Fruit fly (Drosophila melanogaster): ENCODE measurements around the gene CG10068.

Gene CG10068

DNA sequence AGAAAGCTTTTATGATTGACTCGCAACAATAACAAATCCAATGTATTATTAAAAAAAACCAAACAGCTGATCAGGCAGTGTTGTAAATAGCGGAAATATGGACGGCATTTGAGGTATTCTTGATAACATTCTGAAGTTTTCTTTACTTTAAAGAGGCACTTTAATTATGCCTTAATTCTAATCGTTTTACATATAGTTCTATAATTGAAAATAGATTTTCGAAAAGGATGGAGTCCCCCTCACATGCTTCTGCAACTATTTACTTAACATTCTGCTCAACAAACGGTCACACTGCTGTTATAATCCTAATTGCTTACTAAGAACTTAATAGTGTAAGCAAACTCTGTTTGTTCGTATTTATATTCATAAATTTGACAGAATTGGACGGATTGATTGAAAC, at the start of gene CG10068:
CG10068 (minus strand) TSS at position 62 of the 400 bp plus-strand sequence.
- TF ChIP-seq CG4496 (GFP tag; IDR thresholded peaks at IDR 0.05) (peak; percentile 93; the same call in 2 of the 3 replicates), CG12605 (GFP tag; IDR thresholded peaks at IDR 0.05) (peak; percentile 76), CG8301 (tag; optimal IDR thresholded peaks at IDR 0.05) (peak; percentile 78), CG32121 (GFP tag; IDR thresholded peaks at IDR 0.05) (peak; percentile 77), Pif1A (GFP tag; optimal IDR thresholded peaks at IDR 0.05) (peak; percentile 76), D1 (tag; optimal IDR thresholded peaks at IDR 0.05) (peak; percentile 10), CG34367 (tag; optimal IDR thresholded peaks at IDR 0.05) (peak; percentile 61), CG13204 (GFP tag; optimal IDR thresholded peaks at IDR 0.05) (no peak), fd96Ca (GFP tag; IDR thresholded peaks at IDR 0.05) (no peak), CG14655 (GFP tag; optimal IDR thresholded peaks at IDR 0.05) (no peak), CG9948 (tag; optimal IDR thresholded peaks at IDR 0.05) (peak; percentile 67), CG17806 (tag; optimal IDR thresholded peaks at IDR 0.05) (peak; percentile 80), CG10348 (GFP tag; IDR thresholded peaks at IDR 0.05) (no peak), Snoo (tag; optimal IDR thresholded peaks at IDR 0.05) (peak; percentile 75), gl (tag; optimal IDR thresholded peaks at IDR 0.05) (peak; percentile 56), CG8159 (tag; optimal IDR thresholded peaks at IDR 0.05) (peak; percentile 77), Pif1B (GFP tag; optimal IDR thresholded peaks at IDR 0.05) (peak; percentile 84), EcR (GFP tag; optimal IDR thresholded peaks at IDR 0.05) (no peak), CG15710 (tag; optimal IDR thresholded peaks at IDR 0.05) (peak; percentile 80), Ets98B (GFP tag; IDR thresholded peaks at IDR 0.05) (peak; percentile 91), rn (GFP tag; IDR thresholded peaks at IDR 0.05) (peak; percentile 79)

DNA sequence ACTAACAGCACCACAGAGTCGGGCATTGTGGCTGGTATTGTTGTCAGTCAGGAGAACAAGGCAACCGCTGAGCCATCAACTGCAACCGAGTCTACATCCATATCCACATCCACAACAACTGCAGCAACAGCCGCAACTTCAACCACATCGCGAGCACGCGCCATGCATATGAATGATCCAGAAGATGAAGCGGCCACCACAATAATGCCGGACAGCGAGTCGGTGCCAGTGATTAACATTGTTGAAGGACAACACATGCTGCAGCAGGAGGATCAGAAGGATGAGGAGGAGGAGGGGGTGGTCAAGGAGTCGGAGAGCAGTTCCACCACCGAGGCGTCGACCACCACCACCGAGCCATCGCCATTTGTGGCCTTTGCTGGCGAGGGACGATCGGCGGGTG, 46.9 kb upstream of the CG10068 start:
- peak; percentile 43; the same call in 1 of the 3 replicates for TF ChIP-seq CG4496 (GFP tag; IDR thresholded peaks at IDR 0.05)
- TF ChIP-seq CG9948 (tag; optimal IDR thresholded peaks at IDR 0.05): no peak
- TF ChIP-seq CG8301 (tag; optimal IDR thresholded peaks at IDR 0.05): no peak
- TF ChIP-seq CG8159 (tag; optimal IDR thresholded peaks at IDR 0.05): no peak
- no peak for TF ChIP-seq Ets98B (GFP tag; IDR thresholded peaks at IDR 0.05)
- TF ChIP-seq CG17806 (tag; optimal IDR thresholded peaks at IDR 0.05): no peak
- no peak for TF ChIP-seq CG14655 (GFP tag; optimal IDR thresholded peaks at IDR 0.05)
- no peak for TF ChIP-seq CG34367 (tag; optimal IDR thresholded peaks at IDR 0.05)
- peak; percentile 84 for TF ChIP-seq EcR (GFP tag; optimal IDR thresholded peaks at IDR 0.05)
- TF ChIP-seq CG12605 (GFP tag; IDR thresholded peaks at IDR 0.05): no peak
- TF ChIP-seq CG13204 (GFP tag; optimal IDR thresholded peaks at IDR 0.05): peak; percentile 33
- no peak for TF ChIP-seq gl (tag; optimal IDR thresholded peaks at IDR 0.05)
- no peak for TF ChIP-seq CG32121 (GFP tag; IDR thresholded peaks at IDR 0.05)
- TF ChIP-seq fd96Ca (GFP tag; IDR thresholded peaks at IDR 0.05): no peak
- no peak for TF ChIP-seq Pif1A (GFP tag; optimal IDR thresholded peaks at IDR 0.05)
- TF ChIP-seq CG10348 (GFP tag; IDR thresholded peaks at IDR 0.05): no peak
- no peak for TF ChIP-seq rn (GFP tag; IDR thresholded peaks at IDR 0.05)
- no peak for TF ChIP-seq D1 (tag; optimal IDR thresholded peaks at IDR 0.05)
- no peak for TF ChIP-seq CG15710 (tag; optimal IDR thresholded peaks at IDR 0.05)
- no peak for TF ChIP-seq Snoo (tag; optimal IDR thresholded peaks at IDR 0.05)
- no peak for TF ChIP-seq Pif1B (GFP tag; optimal IDR thresholded peaks at IDR 0.05)

dm6 chr3R:7172978-7173377, 45.2 kb upstream of the CG10068 start:
- TF ChIP-seq Pif1A (GFP tag; optimal IDR thresholded peaks at IDR 0.05) (no peak), EcR (GFP tag; optimal IDR thresholded peaks at IDR 0.05) (peak; percentile 75), CG4496 (GFP tag; IDR thresholded peaks at IDR 0.05) (0 out of 3 replicates have a peak, but pooled peaks have one; percentile 22)

dm6 chr3R:7171384-7172099, 43.7 kb upstream of the CG10068 start:
- TF ChIP-seq CG14655 (GFP tag; optimal IDR thresholded peaks at IDR 0.05) (peak; percentile 75), D1 (tag; optimal IDR thresholded peaks at IDR 0.05) (peak; percentile 79), fd96Ca (GFP tag; IDR thresholded peaks at IDR 0.05) (no peak), CG4496 (GFP tag; IDR thresholded peaks at IDR 0.05) (peak; percentile 55; the same call in 1 of the 3 replicates), CG12605 (GFP tag; IDR thresholded peaks at IDR 0.05) (no peak), Snoo (tag; optimal IDR thresholded peaks at IDR 0.05) (peak; percentile 26), Pif1A (GFP tag; optimal IDR thresholded peaks at IDR 0.05) (peak; percentile 75), CG13204 (GFP tag; optimal IDR thresholded peaks at IDR 0.05) (peak; percentile 42), EcR (GFP tag; optimal IDR thresholded peaks at IDR 0.05) (peak; percentile 92), CG34367 (tag; optimal IDR thresholded peaks at IDR 0.05) (peak; percentile 80), Pif1B (GFP tag; optimal IDR thresholded peaks at IDR 0.05) (peak; percentile 62), Ets98B (GFP tag; IDR thresholded peaks at IDR 0.05) (no peak), gl (tag; optimal IDR thresholded peaks at IDR 0.05) (peak; percentile 48), CG17806 (tag; optimal IDR thresholded peaks at IDR 0.05) (peak; percentile 85), CG8159 (tag; optimal IDR thresholded peaks at IDR 0.05) (peak; percentile 86), CG8301 (tag; optimal IDR thresholded peaks at IDR 0.05) (peak; percentile 56), CG15710 (tag; optimal IDR thresholded peaks at IDR 0.05) (peak; percentile 91), CG10348 (GFP tag; IDR thresholded peaks at IDR 0.05) (no peak), CG9948 (tag; optimal IDR thresholded peaks at IDR 0.05) (peak; percentile 85)

DNA sequence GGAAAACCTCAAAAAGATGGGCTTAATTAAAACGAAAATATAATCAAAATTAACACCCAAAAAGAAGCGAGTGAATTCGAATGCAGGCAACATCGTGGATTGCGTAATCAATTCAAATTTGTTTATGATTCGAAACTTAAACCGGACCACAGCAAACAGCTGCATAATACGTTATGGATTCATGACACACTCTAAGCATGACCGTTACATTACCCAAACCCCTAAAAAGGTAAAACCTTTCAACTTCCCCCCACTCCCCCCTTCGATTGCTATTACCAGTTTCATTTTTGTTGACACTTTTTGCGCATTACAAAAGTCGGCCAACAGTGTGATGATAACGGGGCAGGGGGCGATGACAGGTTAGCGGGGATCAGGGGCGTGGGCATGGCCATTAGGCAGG, 42.1 kb upstream of the CG10068 start:
- no peak for TF ChIP-seq CG9948 (tag; optimal IDR thresholded peaks at IDR 0.05)
- no peak for TF ChIP-seq CG15710 (tag; optimal IDR thresholded peaks at IDR 0.05)
- no peak for TF ChIP-seq rn (GFP tag; IDR thresholded peaks at IDR 0.05)
- TF ChIP-seq EcR (GFP tag; optimal IDR thresholded peaks at IDR 0.05): no peak
- no peak for TF ChIP-seq Ets98B (GFP tag; IDR thresholded peaks at IDR 0.05)
- no peak for TF ChIP-seq CG14655 (GFP tag; optimal IDR thresholded peaks at IDR 0.05)
- TF ChIP-seq CG34367 (tag; optimal IDR thresholded peaks at IDR 0.05): no peak
- no peak for TF ChIP-seq CG32121 (GFP tag; IDR thresholded peaks at IDR 0.05)
- no peak for TF ChIP-seq CG8301 (tag; optimal IDR thresholded peaks at IDR 0.05)
- TF ChIP-seq Snoo (tag; optimal IDR thresholded peaks at IDR 0.05): no peak
- no peak for TF ChIP-seq CG17806 (tag; optimal IDR thresholded peaks at IDR 0.05)
- no peak for TF ChIP-seq CG13204 (GFP tag; optimal IDR thresholded peaks at IDR 0.05)
- no peak for TF ChIP-seq fd96Ca (GFP tag; IDR thresholded peaks at IDR 0.05)
- no peak for TF ChIP-seq Pif1A (GFP tag; optimal IDR thresholded peaks at IDR 0.05)
- no peak for TF ChIP-seq Pif1B (GFP tag; optimal IDR thresholded peaks at IDR 0.05)
- TF ChIP-seq CG10348 (GFP tag; IDR thresholded peaks at IDR 0.05): no peak
